Comparison of ENCODE assay signal across 2 fruit fly cellular contexts in genomic region chr2L:22148713-22149112, dm6.
TF ChIP-seq lines count a peak whose summit lies in the region.

No protein-coding gene starts in this region.

TF ChIP-seq in whole organism, adult, 20 proteins besides CTCF, POLR2A, EP300 and RAD21 (continued from another document):
- TF ChIP-seq pad (GFP tag; optimal IDR thresholded peaks at IDR 0.05; lab: Kevin White, UChicago): no peak

TF ChIP-seq in whole organism, embryonic, 481 proteins besides CTCF, POLR2A, EP300 and RAD21 (continued from another document):
- TF ChIP-seq CG8388 (GFP tag; optimal IDR thresholded peaks at IDR 0.05; lab: Kevin White, UChicago) (no peak), Hr78 (GFP tag; optimal IDR thresholded peaks at IDR 0.05; lab: Kevin White, UChicago) (no peak), h (optimal IDR thresholded peaks at IDR 0.05; lab: Kevin White, UChicago) (no peak), Sin3A (optimal IDR thresholded peaks at IDR 0.05; lab: Kevin White, UChicago) (no peak), vfl (GFP tag; optimal IDR thresholded peaks at IDR 0.05; lab: Kevin White, UChicago) (no peak), CG4360 (GFP tag; IDR thresholded peaks at IDR 0.05; lab: Robert Waterston, UW) (no peak)
